Worm (Caenorhabditis elegans) whole organism, L3 larva: ENCODE results near the gene mks-3.
A peak's percentile ranks its signal among the peaks of the same experiment; 100 is the strongest.

Source experiments
- R02D3.7 ChIP-seq: fragments of 150-350 bp; optimal IDR thresholded peaks from 2 replicates; lab custom pipeline; 2014; ENCODE audit warnings: missing biosample characterization, missing genetic modification characterization
- aly-2 ChIP-seq: fragments of 150-350 bp; optimal IDR thresholded peaks from 2 replicates; lab custom pipeline; 2014; ENCODE audit warnings: missing biosample characterization, missing genetic modification characterization
- ama-1 ChIP-seq: fragments of 150-350 bp; optimal IDR thresholded peaks from 2 replicates; lab custom pipeline; 2018
- ceh-16 ChIP-seq: sonication (generic microtip); optimal IDR thresholded peaks from 2 replicates; lab custom pipeline; 2017; ENCODE audit warnings: missing biosample characterization, missing genetic modification characterization
- ceh-28 ChIP-seq: fragments of 150-350 bp; optimal IDR thresholded peaks from 2 replicates; lab custom pipeline; 2014; ENCODE audit warnings: missing biosample characterization, missing genetic modification reagents, missing genetic modification characterization
- ceh-82 ChIP-seq: fragments of 150-350 bp; optimal IDR thresholded peaks from 2 replicates; lab custom pipeline; 2014; ENCODE audit warnings: missing biosample characterization, missing genetic modification characterization
- egl-27 ChIP-seq: sonication (generic microtip); optimal IDR thresholded peaks from 4 replicates; lab custom pipeline; 2017; ENCODE audit warnings: missing biosample characterization, missing genetic modification reagents, missing genetic modification characterization
- egl-5 ChIP-seq: fragments of 150-350 bp; optimal IDR thresholded peaks from 2 replicates; lab custom pipeline; 2017; ENCODE audit warnings: missing biosample characterization, missing genetic modification reagents, missing genetic modification characterization, inconsistent platforms
- elt-2 ChIP-seq: sonication (generic microtip); optimal IDR thresholded peaks from 2 replicates; lab custom pipeline; 2016; ENCODE audit warnings: missing genetic modification reagents, mild to moderate bottlenecking, missing genetic modification characterization, missing compliant biosample characterization
- elt-3 ChIP-seq, 3 experiments: fragments of 150-350 bp in 1 of 3; sonication (generic microtip) in 2 of 3; optimal IDR thresholded peaks; 2 replicates in 2 of 3; 4 replicates in 1 of 3; lab custom pipeline; 2014 to 2017; ENCODE audit warnings: missing biosample characterization in 3 of 3, missing genetic modification characterization in 3 of 3
- eor-1 ChIP-seq, 2 experiments: fragments of 150-350 bp; optimal IDR thresholded peaks; 2 replicates each; lab custom pipeline; 2014 to 2018; ENCODE audit warnings: missing biosample characterization in 2 of 2, missing genetic modification characterization in 2 of 2
- fkh-10 ChIP-seq: sonication (generic microtip); optimal IDR thresholded peaks from 2 replicates; lab custom pipeline; 2017; ENCODE audit warnings: missing biosample characterization, missing genetic modification reagents, missing genetic modification characterization
- hmg-11 ChIP-seq: sonication (generic microtip); optimal IDR thresholded peaks from 2 replicates; lab custom pipeline; 2016; ENCODE audit warnings: missing genetic modification characterization, missing compliant biosample characterization
- jun-1 ChIP-seq: fragments of 150-350 bp; optimal IDR thresholded peaks from 2 replicates; lab custom pipeline; 2014; ENCODE audit warnings: missing biosample characterization, missing genetic modification reagents, missing genetic modification characterization
- lin-15B ChIP-seq: fragments of 150-350 bp; optimal IDR thresholded peaks from 2 replicates; lab custom pipeline; 2014; ENCODE audit warnings: missing biosample characterization, missing genetic modification characterization
- lin-39 ChIP-seq: fragments of 150-350 bp; optimal IDR thresholded peaks from 2 replicates; lab custom pipeline; 2018; ENCODE audit warnings: missing biosample characterization, missing genetic modification reagents, missing genetic modification characterization
- lsy-12 ChIP-seq: sonication (generic microtip); optimal IDR thresholded peaks from 2 replicates; lab custom pipeline; 2016; ENCODE audit warnings: mild to moderate bottlenecking, missing genetic modification characterization, missing compliant biosample characterization
- mdl-1 ChIP-seq: fragments of 150-350 bp; optimal IDR thresholded peaks from 2 replicates; lab custom pipeline; 2014; ENCODE audit warnings: missing biosample characterization, missing genetic modification characterization
- mml-1 ChIP-seq: fragments of 150-350 bp; sonication (generic microtip); optimal IDR thresholded peaks from 3 replicates; lab custom pipeline; 2014; ENCODE audit warnings: missing biosample characterization, missing genetic modification characterization
- nfya-1 ChIP-seq: sonication (generic microtip); optimal IDR thresholded peaks from 2 replicates; lab custom pipeline; 2017; ENCODE audit warnings: missing genetic modification characterization, mild to moderate bottlenecking, missing compliant biosample characterization, antibody characterized with exemption, moderate library complexity; ENCODE audit not compliant: insufficient read depth
- nhr-11 ChIP-seq: fragments of 150-350 bp; optimal IDR thresholded peaks from 2 replicates; lab custom pipeline; 2014; ENCODE audit warnings: missing biosample characterization, missing genetic modification characterization
- nhr-23 ChIP-seq: fragments of 150-350 bp; optimal IDR thresholded peaks from 2 replicates; lab custom pipeline; 2014; ENCODE audit warnings: missing biosample characterization, missing genetic modification reagents, missing genetic modification characterization
- nhr-25 ChIP-seq: sonication (generic microtip); optimal IDR thresholded peaks from 2 replicates; lab custom pipeline; 2017; ENCODE audit warnings: missing biosample characterization, missing genetic modification characterization
- nhr-28 ChIP-seq: fragments of 150-350 bp; optimal IDR thresholded peaks from 2 replicates; lab custom pipeline; 2014; ENCODE audit warnings: missing biosample characterization, missing genetic modification characterization
- nhr-43 ChIP-seq: sonication (generic microtip); optimal IDR thresholded peaks from 2 replicates; lab custom pipeline; 2016; ENCODE audit warnings: mild to moderate bottlenecking, missing genetic modification characterization, missing compliant biosample characterization; ENCODE audit not compliant: poor library complexity, severe bottlenecking
- nhr-67 ChIP-seq: fragments of 150-350 bp; optimal IDR thresholded peaks from 2 replicates; lab custom pipeline; 2014; ENCODE audit warnings: missing biosample characterization, missing genetic modification characterization
- nhr-76 ChIP-seq: fragments of 150-350 bp; sonication (generic microtip); optimal IDR thresholded peaks from 5 replicates; lab custom pipeline; 2014; ENCODE audit warnings: missing biosample characterization, missing genetic modification characterization
- nhr-77 ChIP-seq: fragments of 150-350 bp; optimal IDR thresholded peaks from 2 replicates; lab custom pipeline; 2014; ENCODE audit warnings: missing biosample characterization, missing genetic modification characterization
- pha-4 ChIP-seq: fragments of 150-350 bp; optimal IDR thresholded peaks from 2 replicates; lab custom pipeline; 2014; ENCODE audit warnings: missing biosample characterization, missing genetic modification reagents, missing genetic modification characterization
- pqm-1 ChIP-seq: fragments of 150-350 bp; optimal IDR thresholded peaks from 2 replicates; lab custom pipeline; 2017; ENCODE audit warnings: missing biosample characterization, missing genetic modification characterization, inconsistent platforms
- skn-1 ChIP-seq: fragments of 150-350 bp; optimal IDR thresholded peaks from 2 replicates; lab custom pipeline; 2014; ENCODE audit warnings: missing biosample characterization, missing genetic modification characterization
- tbx-2 ChIP-seq: sonication (generic microtip); optimal IDR thresholded peaks from 2 replicates; lab custom pipeline; 2016; ENCODE audit warnings: mild to moderate bottlenecking, missing genetic modification characterization, missing compliant biosample characterization
- unc-39 ChIP-seq: sonication (generic microtip); optimal IDR thresholded peaks from 4 replicates; lab custom pipeline; 2017; ENCODE audit warnings: missing biosample characterization, missing genetic modification characterization
- unc-62 ChIP-seq: fragments of 150-350 bp; sonication (generic microtip); optimal IDR thresholded peaks from 4 replicates; lab custom pipeline; 2014; ENCODE audit warnings: missing biosample characterization, missing genetic modification reagents, missing genetic modification characterization
- zag-1 ChIP-seq: fragments of 150-350 bp; optimal IDR thresholded peaks from 2 replicates; lab custom pipeline; 2014; ENCODE audit warnings: missing biosample characterization, missing genetic modification characterization
- ztf-4 ChIP-seq: fragments of 150-350 bp; optimal IDR thresholded peaks from 2 replicates; lab custom pipeline; 2014; ENCODE audit warnings: missing biosample characterization, missing genetic modification characterization

The mks-3 gene

DNA sequence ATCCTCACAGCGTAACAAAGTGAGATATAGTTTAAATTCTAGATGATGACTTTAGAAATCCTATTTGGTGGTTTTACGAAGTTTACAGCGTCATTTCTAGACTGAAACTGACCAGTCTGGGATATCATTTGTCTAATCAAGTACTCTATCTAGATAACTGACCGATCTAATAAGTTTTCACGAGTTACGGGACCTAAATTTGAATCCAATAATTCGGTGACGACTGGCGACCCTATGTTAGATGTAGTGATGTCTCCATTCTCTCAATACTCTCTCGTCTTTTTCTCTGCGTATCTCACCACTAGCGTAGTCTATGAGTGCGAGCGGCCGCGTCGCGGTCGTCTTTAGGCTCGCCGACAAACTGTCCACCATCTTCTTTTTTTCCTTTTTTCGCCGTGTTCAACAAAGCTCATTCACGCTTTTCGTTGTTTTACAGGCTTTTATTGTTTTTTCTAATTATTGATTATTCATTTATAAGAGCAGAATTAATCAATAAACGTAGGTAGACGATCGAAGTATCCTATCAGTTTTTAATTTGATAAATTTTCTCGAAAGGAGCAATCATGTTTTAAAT, 31.9 kb upstream of the mks-3 start:
- peak; percentile 56 for TF ChIP-seq ceh-28 (tag; lab: Kevin White, UChicago)
- no peak for TF ChIP-seq nhr-43 (tag; lab: Kevin White, UChicago)
- TF ChIP-seq pha-4 (tag; lab: Kevin White, UChicago) = peak; percentile 47
- TF ChIP-seq elt-2 (tag; lab: Kevin White, UChicago) = peak; percentile 15
- peak; percentile 5 for TF ChIP-seq nhr-23 (tag; lab: Kevin White, UChicago)
- no peak for TF ChIP-seq lin-15B (tag; lab: Kevin White, UChicago)
- TF ChIP-seq nfya-1 (tag; lab: Kevin White, UChicago) = peak; percentile 53
- TF ChIP-seq R02D3.7 (tag; lab: Kevin White, UChicago) = peak; percentile 7
- peak; percentile 66 for TF ChIP-seq hmg-11 (tag; lab: Kevin White, UChicago)
- TF ChIP-seq eor-1 (tag; optimal IDR thresholded peaks at IDR 0.05; lab: Kevin White, UChicago) = no peak
- peak; percentile 69 for TF ChIP-seq ama-1 (lab: Kevin White, UChicago)

DNA sequence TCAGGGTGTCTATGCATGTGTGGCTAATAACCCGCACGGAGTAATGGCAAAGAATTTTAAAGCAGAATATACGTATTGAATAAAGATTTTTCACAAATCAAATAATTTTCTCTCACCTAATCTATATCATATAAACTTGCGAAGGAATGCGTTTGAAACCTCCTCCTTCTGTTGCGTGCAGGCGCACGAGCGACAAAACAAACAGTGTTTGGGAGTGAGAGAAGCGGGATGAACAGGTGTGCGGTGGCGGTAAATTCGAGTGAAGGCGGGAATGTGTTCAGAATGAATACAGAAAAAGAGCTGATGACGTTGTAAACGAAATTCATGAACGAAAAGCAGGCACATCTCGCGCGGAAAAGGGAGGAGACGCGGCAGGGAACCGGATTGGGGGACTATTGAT, 30.9 kb upstream of the mks-3 start:
- TF ChIP-seq ceh-16 (tag; lab: Kevin White, UChicago) (no peak), eor-1 (tag; optimal IDR thresholded peaks at IDR 0.05; lab: Kevin White, UChicago) (no peak), hmg-11 (tag; lab: Kevin White, UChicago) (peak; percentile 4), nhr-28 (tag; lab: Kevin White, UChicago) (no peak), egl-5 (no peak), zag-1 (tag; lab: Kevin White, UChicago) (no peak), skn-1 (tag; lab: Kevin White, UChicago) (no peak), mml-1 (tag; lab: Kevin White, UChicago) (no peak), ceh-82 (no peak), nfya-1 (tag; lab: Kevin White, UChicago) (peak; percentile 10), tbx-2 (tag; lab: Kevin White, UChicago) (no peak), jun-1 (tag; lab: Kevin White, UChicago) (no peak), nhr-23 (tag; lab: Kevin White, UChicago) (no peak), ceh-28 (tag; lab: Kevin White, UChicago) (no peak), pqm-1 (no peak), nhr-77 (tag; lab: Kevin White, UChicago) (no peak), elt-3 (tag; optimal IDR thresholded peaks at IDR 0.05; lab: Kevin White, UChicago) (no peak), nhr-76 (tag; lab: Kevin White, UChicago) (no peak), elt-2 (tag; lab: Kevin White, UChicago) (no peak), egl-27 (no peak), lin-39 (tag; lab: Kevin White, UChicago) (no peak), ztf-4 (tag; lab: Kevin White, UChicago) (no peak), pha-4 (tag; lab: Kevin White, UChicago) (peak; percentile 5), aly-2 (tag; lab: Kevin White, UChicago) (no peak), ama-1 (lab: Kevin White, UChicago) (no peak), lsy-12 (tag; lab: Kevin White, UChicago) (no peak), unc-62 (GFP tag; lab: Kevin White, UChicago) (no peak)
- TF ChIP-seq, all 47 proteins: peak for 3

DNA sequence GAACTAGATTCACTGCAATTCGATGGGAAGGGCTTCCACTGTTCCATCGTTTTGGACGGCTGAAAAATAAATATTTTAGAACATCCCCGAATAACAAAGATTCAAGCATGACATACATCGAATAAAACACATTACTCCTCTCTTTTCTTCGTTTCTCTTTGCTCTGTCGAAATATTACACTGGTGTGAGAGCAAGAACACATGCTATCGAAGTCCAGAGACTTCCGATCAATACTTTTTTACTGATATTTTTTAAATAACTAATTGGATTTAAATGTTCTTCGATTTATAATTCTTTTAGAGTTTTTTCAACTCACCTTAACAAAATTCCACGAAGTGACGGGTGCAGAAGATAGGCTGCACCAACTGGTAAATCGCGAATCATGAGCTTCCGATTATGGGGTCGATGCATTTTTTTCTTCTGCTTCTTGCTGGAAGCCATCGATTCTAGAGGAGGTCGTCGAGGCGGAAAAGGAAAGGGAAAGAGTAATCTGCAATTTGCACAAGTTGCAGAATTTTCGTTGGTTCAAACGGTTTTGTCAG, 29.9 kb upstream of the mks-3 start, which contains the start of the genes oig-4 and R07G3.7:
Gene oig-4 (plus strand): TSS at position 301 of the 542 bp plus-strand sequence.
Gene R07G3.7 (minus strand): TSS at position 492 of the 542 bp plus-strand sequence.
- TF ChIP-seq mml-1 (tag; lab: Kevin White, UChicago) (no peak), egl-5 (peak; percentile 45), elt-2 (tag; lab: Kevin White, UChicago) (no peak), nhr-67 (tag; lab: Kevin White, UChicago) (no peak), elt-3 (tag; optimal IDR thresholded peaks at IDR 0.05; lab: Kevin White, UChicago) (no peak)

DNA sequence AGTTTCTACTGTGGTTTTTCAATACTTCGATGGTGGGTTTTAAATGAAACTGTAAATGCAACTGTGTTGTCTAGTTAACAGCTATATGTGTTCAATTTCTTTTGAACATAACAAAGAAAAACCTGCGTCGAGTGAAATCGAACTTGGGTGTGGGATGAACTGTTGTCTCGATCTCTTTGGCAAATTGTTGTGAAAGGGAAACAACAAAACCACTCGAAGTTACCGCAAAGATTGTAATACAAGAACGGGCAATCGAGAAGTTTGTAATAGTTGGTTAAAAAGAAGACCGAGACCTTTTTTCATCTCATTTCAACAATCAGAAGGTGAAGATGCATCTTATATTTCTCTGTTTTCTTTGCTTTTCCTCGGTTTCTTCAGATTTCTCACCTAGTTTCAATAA, 24.5 kb upstream of the mks-3 start, which contains the start of gene lips-17:
Gene lips-17 (plus strand): TSS at position 301 of the 400 bp plus-strand sequence.
- TF ChIP-seq mdl-1 (tag; lab: Kevin White, UChicago) (no peak), R02D3.7 (tag; lab: Kevin White, UChicago) (no peak), nhr-11 (tag; lab: Kevin White, UChicago) (no peak), unc-39 (no peak), nhr-25 (tag; lab: Kevin White, UChicago) (no peak), fkh-10 (GFP tag; lab: Kevin White, UChicago) (no peak)
